Worm (Caenorhabditis elegans) whole organism, early embryonic: ENCODE data around the gene flh-2.

Source experiments
- ama-1 ChIP-seq: fragments of 150-350 bp; optimal IDR thresholded peaks from 2 replicates; lab custom pipeline; 2014
- ceh-36 ChIP-seq: sonication (generic microtip); optimal IDR thresholded peaks from 2 replicates; lab custom pipeline; 2016; ENCODE audit warnings: missing genetic modification characterization, inconsistent platforms, missing compliant biosample characterization
- scrt-1 ChIP-seq: fragments of 200-800 bp; sonication (Bioruptor generic); IDR thresholded peaks from 2 replicates; pipeline ENCODE4 v1.3.6; 2022; ENCODE audit warnings: missing genetic modification characterization, missing compliant biosample characterization

ce11 chrIII:4917077-4917476 is 34.8 kb upstream of the flh-2 start, which contains the start of gene rars-1:
- TF ChIP-seq scrt-1 (GFP tag; lab: Robert Waterston, UW) = no peak
- TF ChIP-seq ceh-36 (tag; lab: Kevin White, UChicago) = no peak
- TF ChIP-seq ama-1 (lab: Kevin White, UChicago) = no peak
